Fruit fly (Drosophila melanogaster) whole organism, wandering third instar larva: Measurements from ENCODE around the gene CG33288.
A peak's percentile ranks its signal among the peaks of the same experiment; 100 is the strongest.

Experiments
- Abd-B ChIP-seq: fragments of >200 bp; optimal IDR thresholded peaks from 2 replicates; lab custom pipeline; 2017; ENCODE audit warnings: missing biosample characterization, missing genetic modification characterization
- CG32264 ChIP-seq: fragments of 200-800 bp; sonication (Bioruptor generic); optimal IDR thresholded peaks from 2 replicates; lab custom pipeline; 2016; ENCODE audit warnings: missing biosample characterization, missing genetic modification characterization
- CG9705 ChIP-seq: fragments of 200-800 bp; sonication (Bioruptor generic); optimal IDR thresholded peaks from 2 replicates; lab custom pipeline; 2018; ENCODE audit warnings: missing biosample characterization, mild to moderate bottlenecking, missing genetic modification characterization
- CrebA ChIP-seq: fragments of 200-800 bp; sonication (Bioruptor generic); optimal IDR thresholded peaks from 2 replicates; lab custom pipeline; 2016; ENCODE audit warnings: missing biosample characterization, mild to moderate bottlenecking, missing genetic modification characterization, borderline replicate concordance
- Dfd ChIP-seq: fragments of >200 bp; optimal IDR thresholded peaks from 2 replicates; lab custom pipeline; 2017; ENCODE audit warnings: missing biosample characterization, missing genetic modification characterization
- Dif ChIP-seq: fragments of 200-275, 200-300 bp; sonication (Bioruptor generic); optimal IDR thresholded peaks from 2 replicates; lab custom pipeline; 2018; ENCODE audit warnings: missing biosample characterization, missing genetic modification characterization; ENCODE audit not compliant: partially characterized antibody
- HLH106 ChIP-seq: fragments of 200-800 bp; optimal IDR thresholded peaks from 3 replicates; lab custom pipeline; 2019; ENCODE audit warnings: missing biosample characterization, mild to moderate bottlenecking, missing genetic modification characterization, moderate library complexity
- Jra ChIP-seq: sonication (Bioruptor generic); optimal IDR thresholded peaks from 2 replicates; lab custom pipeline; 2016; ENCODE audit warnings: missing biosample characterization, missing genetic modification characterization
- Mio ChIP-seq: sonication (Bioruptor generic); optimal IDR thresholded peaks from 2 replicates; lab custom pipeline; 2016; ENCODE audit warnings: missing biosample characterization, missing genetic modification characterization
- N ChIP-seq: fragments of >200 bp; optimal IDR thresholded peaks from 2 replicates; lab custom pipeline; 2018; ENCODE audit warnings: missing biosample characterization, missing external identifiers, missing genetic modification characterization
- OdsH ChIP-seq: fragments of 200-800 bp; sonication (Bioruptor generic); optimal IDR thresholded peaks from 2 replicates; lab custom pipeline; 2016; ENCODE audit warnings: missing biosample characterization, mild to moderate bottlenecking, missing genetic modification characterization
- Rel ChIP-seq, 2 experiments: fragments of 200-800 bp; sonication (Bioruptor generic) in 1 of 2; optimal IDR thresholded peaks; 2 replicates in 1 of 2; 3 replicates in 1 of 2; lab custom pipeline; 2016 to 2019; ENCODE audit warnings: mild to moderate bottlenecking in 2 of 2, missing biosample characterization in 2 of 2, missing genetic modification characterization in 2 of 2, moderate library complexity in 1 of 2
- Sp1 ChIP-seq: fragments of 200-800 bp; sonication (Bioruptor generic); optimal IDR thresholded peaks from 3 replicates; lab custom pipeline; 2019; ENCODE audit warnings: missing biosample characterization, mild to moderate bottlenecking, missing genetic modification characterization, moderate library complexity
- Vsx2 ChIP-seq: fragments of 200-300, 225-300 bp; sonication (Bioruptor generic); optimal IDR thresholded peaks from 2 replicates; lab custom pipeline; 2018; ENCODE audit warnings: missing biosample characterization, missing genetic modification characterization; ENCODE audit not compliant: partially characterized antibody
- br ChIP-seq: fragments of 200-800 bp; sonication (Bioruptor generic); optimal IDR thresholded peaks from 2 replicates; lab custom pipeline; 2016; ENCODE audit warnings: missing biosample characterization, missing genetic modification characterization
- dl ChIP-seq, 2 experiments: fragments of 175-275, 200-275 bp in 1 of 2; fragments of 200-275 bp in 1 of 2; sonication (Bioruptor generic); optimal IDR thresholded peaks; lab custom pipeline; 2018; ENCODE audit warnings: mild to moderate bottlenecking in 2 of 2, missing biosample characterization in 2 of 2, missing genetic modification characterization in 2 of 2, moderate library complexity in 2 of 2; ENCODE audit not compliant: partially characterized antibody in 2 of 2, insufficient read depth in 1 of 2
- dmrt93B ChIP-seq: fragments of 200-800 bp; sonication (Bioruptor generic); optimal IDR thresholded peaks from 2 replicates; lab custom pipeline; 2018; ENCODE audit warnings: missing biosample characterization, mild to moderate bottlenecking, missing genetic modification characterization
- dsf ChIP-seq: sonication (Bioruptor generic); optimal IDR thresholded peaks from 2 replicates; lab custom pipeline; 2016; ENCODE audit warnings: missing biosample characterization, missing genetic modification characterization, borderline replicate concordance
- ey ChIP-seq: fragments of 200-800 bp; sonication (Bioruptor generic); optimal IDR thresholded peaks from 2 replicates; lab custom pipeline; 2016; ENCODE audit warnings: missing biosample characterization, missing genetic modification characterization
- foxo ChIP-seq, 2 experiments: fragments of 200-800 bp; sonication (Bioruptor generic); optimal IDR thresholded peaks; 2 replicates in 1 of 2; 3 replicates in 1 of 2; lab custom pipeline; 2016 to 2017; ENCODE audit warnings: missing biosample characterization in 2 of 2, missing genetic modification characterization in 2 of 2
- fru ChIP-seq: fragments of 200-800 bp; sonication (Bioruptor generic); optimal IDR thresholded peaks from 3 replicates; lab custom pipeline; 2016; ENCODE audit warnings: missing biosample characterization, mild to moderate bottlenecking, missing genetic modification characterization
- jim ChIP-seq: fragments of 175-275, 200-325 bp; sonication (Bioruptor generic); optimal IDR thresholded peaks from 2 replicates; lab custom pipeline; 2016; ENCODE audit warnings: missing biosample characterization, mild to moderate bottlenecking, missing genetic modification characterization
- lola ChIP-seq: fragments of >200 bp; optimal IDR thresholded peaks from 2 replicates; lab custom pipeline; 2017; ENCODE audit warnings: missing biosample characterization, missing genetic modification characterization
- pan ChIP-seq: fragments of >200 bp; optimal IDR thresholded peaks from 2 replicates; lab custom pipeline; 2017
- psq ChIP-seq: fragments of 200-800 bp; sonication (Bioruptor generic); optimal IDR thresholded peaks from 3 replicates; lab custom pipeline; 2017; ENCODE audit warnings: missing biosample characterization, mild to moderate bottlenecking, missing genetic modification characterization, moderate library complexity
- rgr ChIP-seq: fragments of 200-800 bp; sonication (Bioruptor generic); optimal IDR thresholded peaks from 3 replicates; lab custom pipeline; 2016; ENCODE audit warnings: missing biosample characterization, mild to moderate bottlenecking, missing genetic modification characterization
- sage ChIP-seq: fragments of 200-800 bp; sonication (Bioruptor generic); optimal IDR thresholded peaks from 2 replicates; lab custom pipeline; 2016; ENCODE audit warnings: missing biosample characterization, mild to moderate bottlenecking, missing genetic modification characterization
- tai ChIP-seq: sonication (Bioruptor generic); optimal IDR thresholded peaks from 2 replicates; lab custom pipeline; 2016; ENCODE audit warnings: missing biosample characterization, missing genetic modification characterization

The CG33288 gene

DNA sequence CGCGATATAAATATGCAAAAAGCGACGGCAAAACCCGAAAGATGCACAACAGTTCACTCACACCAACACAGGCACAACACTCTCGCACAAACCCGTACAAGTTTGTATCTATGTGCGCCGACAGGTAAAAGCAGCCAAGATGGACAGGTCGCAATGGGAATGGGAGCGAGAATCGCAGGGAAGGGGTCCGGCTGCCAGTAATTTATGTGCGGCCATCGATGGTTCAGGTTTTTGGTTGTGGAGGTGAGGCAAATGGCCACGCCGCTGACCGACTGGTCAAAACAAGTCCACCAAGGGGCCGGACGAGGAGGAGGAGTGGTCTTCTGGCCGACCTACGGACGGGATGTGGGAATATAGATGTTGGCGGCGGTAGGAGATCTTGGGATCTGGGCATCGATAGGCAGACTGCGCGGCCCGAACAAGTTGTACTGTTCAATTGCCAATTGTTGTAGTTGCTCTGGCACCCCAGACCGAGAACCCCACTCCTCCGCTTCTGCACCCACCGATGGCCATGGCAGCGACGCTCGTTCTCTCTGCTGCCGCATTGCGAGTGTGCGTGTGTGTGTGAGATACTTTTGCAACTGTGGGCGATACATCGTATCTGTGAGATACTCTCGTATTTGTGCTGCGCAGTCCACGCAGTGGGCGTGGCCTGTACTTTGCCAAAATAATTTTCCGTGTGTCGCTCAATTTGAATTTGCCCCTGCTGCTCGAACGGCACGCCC lies 32.7 kb downstream of the CG33288 start:
- TF ChIP-seq tai (no peak), OdsH (GFP tag; lab: Kevin White, UChicago) (no peak), br (GFP tag; lab: Kevin White, UChicago) (no peak), dmrt93B (GFP tag; lab: Kevin White, UChicago) (no peak), sage (GFP tag; lab: Kevin White, UChicago) (no peak), Vsx2 (GFP tag; lab: Kevin White, UChicago) (peak; percentile 50), lola (no peak), foxo (GFP tag; optimal IDR thresholded peaks at IDR 0.05; lab: Kevin White, UChicago) (no peak), fru (peak; percentile 16), N (GFP tag; lab: Kevin White, UChicago) (peak; percentile 10), Dif (GFP tag; lab: Kevin White, UChicago) (peak; percentile 6)
- TF ChIP-seq, all 38 proteins: peak for 4

DNA sequence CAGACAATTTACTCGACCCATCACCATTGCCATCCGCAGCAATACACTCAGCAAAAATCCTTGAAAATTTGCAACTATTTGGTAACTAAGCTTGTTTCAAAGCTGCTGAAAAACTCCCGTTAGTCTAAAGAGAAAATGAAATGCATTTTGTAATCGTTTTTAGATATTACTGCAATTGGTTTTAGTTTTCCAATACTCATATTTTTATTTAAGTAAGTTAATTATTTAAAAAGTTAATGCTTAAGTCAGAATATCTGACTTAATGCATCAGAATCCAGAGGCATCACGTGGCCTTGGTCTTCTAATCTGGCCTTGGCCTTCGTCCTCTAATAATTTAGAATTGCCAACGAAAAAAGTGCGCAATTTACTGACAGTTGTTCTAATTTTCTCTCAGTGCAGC lies 35.3 kb downstream of the CG33288 start:
- TF ChIP-seq foxo (GFP tag; optimal IDR thresholded peaks at IDR 0.05; lab: Kevin White, UChicago) = no peak
- TF ChIP-seq CG9705 (GFP tag; lab: Kevin White, UChicago) = no peak
- no peak for TF ChIP-seq Sp1 (GFP tag; lab: Kevin White, UChicago)
- TF ChIP-seq pan (lab: Kevin White, UChicago) = no peak
- no peak for TF ChIP-seq dl (GFP tag; optimal IDR thresholded peaks at IDR 0.05; lab: Kevin White, UChicago; ENCODE audit: insufficient read depth in 1 of 2, partially characterized antibody in 2 of 2)
- TF ChIP-seq psq = no peak
- no peak for TF ChIP-seq rgr (GFP tag; lab: Kevin White, UChicago)
- no peak for TF ChIP-seq CG32264 (GFP tag; lab: Kevin White, UChicago)
- TF ChIP-seq dsf (GFP tag; lab: Kevin White, UChicago) = no peak
- no peak for TF ChIP-seq N (GFP tag; lab: Kevin White, UChicago)
- no peak for TF ChIP-seq Mio
- no peak for TF ChIP-seq CrebA (GFP tag; lab: Kevin White, UChicago)
- TF ChIP-seq tai = no peak
- TF ChIP-seq Abd-B (GFP tag; lab: Kevin White, UChicago) = no peak
- TF ChIP-seq, all 38 proteins: peak for 0

DNA sequence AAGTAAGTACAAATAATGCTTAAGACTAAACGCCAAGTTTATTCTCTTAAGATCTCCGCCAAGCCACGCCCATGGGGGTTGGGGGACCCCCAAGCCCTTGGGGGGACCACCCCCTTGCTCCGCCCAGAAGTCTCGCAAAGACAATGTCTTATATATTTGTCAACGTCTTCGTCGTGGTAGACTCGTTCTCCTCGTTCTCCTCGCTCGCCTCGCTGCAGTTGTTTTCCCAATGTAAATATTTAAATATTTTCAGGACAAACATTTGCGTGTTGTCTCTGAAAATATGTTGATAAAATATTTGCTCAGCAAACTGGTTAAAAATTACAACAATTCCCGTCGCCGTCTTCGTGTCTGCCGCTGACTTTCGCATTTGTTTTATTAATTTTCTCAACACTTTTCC lies 36.6 kb downstream of the CG33288 start:
- TF ChIP-seq OdsH (GFP tag; lab: Kevin White, UChicago) (no peak), Dfd (GFP tag; lab: Kevin White, UChicago) (peak; percentile 98)

DNA sequence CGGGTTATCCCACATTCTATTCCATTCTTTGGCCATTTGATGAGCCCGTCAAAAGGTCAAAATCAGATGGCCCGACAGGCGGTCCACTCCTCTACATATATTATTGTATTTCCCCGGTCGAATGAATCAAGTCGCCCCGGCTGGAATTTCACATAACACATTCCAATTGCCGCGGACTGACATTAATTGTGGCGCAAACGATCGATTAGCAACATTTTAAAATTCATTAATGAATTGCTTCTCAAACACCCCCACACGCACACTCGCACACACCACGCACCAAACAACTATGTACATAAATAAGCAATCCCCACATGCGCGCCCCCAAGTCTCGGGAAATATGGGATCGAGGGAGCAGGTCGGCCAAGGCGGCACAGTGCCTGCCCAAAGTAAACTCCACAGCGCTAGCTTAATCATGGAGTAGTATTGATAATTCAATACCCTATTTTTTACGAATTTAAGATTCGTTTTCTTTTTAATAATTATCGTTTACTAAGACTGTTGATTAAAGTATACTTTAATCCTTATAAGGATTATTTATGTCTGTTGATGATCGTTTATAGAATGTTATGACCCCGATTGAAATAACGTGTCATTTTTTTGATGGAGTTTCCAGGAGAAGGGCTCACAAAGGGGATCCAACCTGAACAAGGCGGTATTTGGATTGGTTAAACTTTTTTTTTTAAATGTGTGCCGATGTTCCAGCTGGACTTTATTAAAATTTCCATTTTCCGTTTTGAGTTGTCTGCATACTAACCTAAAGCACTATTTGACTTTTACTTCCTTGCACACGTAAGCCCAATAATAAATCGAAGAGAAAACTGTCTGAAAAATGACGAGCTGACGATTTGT lies 37.9 kb downstream of the CG33288 start:
- TF ChIP-seq ey (GFP tag; lab: Kevin White, UChicago) = no peak
- no peak for TF ChIP-seq Jra (GFP tag; lab: Kevin White, UChicago)
- TF ChIP-seq Abd-B (GFP tag; lab: Kevin White, UChicago) = no peak
- no peak for TF ChIP-seq dmrt93B (GFP tag; lab: Kevin White, UChicago)
- TF ChIP-seq OdsH (GFP tag; lab: Kevin White, UChicago) = no peak
- TF ChIP-seq Rel (GFP tag; optimal IDR thresholded peaks at IDR 0.05; lab: Kevin White, UChicago) = no peak
- no peak for TF ChIP-seq Rel (tag; optimal IDR thresholded peaks at IDR 0.05; lab: Kevin White, UChicago)
- TF ChIP-seq jim (GFP tag; lab: Kevin White, UChicago) = no peak
- no peak for TF ChIP-seq Dfd (GFP tag; lab: Kevin White, UChicago)
- no peak for TF ChIP-seq Sp1 (GFP tag; lab: Kevin White, UChicago)
- no peak for TF ChIP-seq dsf (GFP tag; lab: Kevin White, UChicago)
- no peak for TF ChIP-seq lola
- TF ChIP-seq HLH106 (tag; lab: Kevin White, UChicago) = no peak
- no peak for TF ChIP-seq CG32264 (GFP tag; lab: Kevin White, UChicago)
